Worm (Caenorhabditis elegans): ENCODE data around the gene K09E9.7.

K09E9.7 gene

DNA sequence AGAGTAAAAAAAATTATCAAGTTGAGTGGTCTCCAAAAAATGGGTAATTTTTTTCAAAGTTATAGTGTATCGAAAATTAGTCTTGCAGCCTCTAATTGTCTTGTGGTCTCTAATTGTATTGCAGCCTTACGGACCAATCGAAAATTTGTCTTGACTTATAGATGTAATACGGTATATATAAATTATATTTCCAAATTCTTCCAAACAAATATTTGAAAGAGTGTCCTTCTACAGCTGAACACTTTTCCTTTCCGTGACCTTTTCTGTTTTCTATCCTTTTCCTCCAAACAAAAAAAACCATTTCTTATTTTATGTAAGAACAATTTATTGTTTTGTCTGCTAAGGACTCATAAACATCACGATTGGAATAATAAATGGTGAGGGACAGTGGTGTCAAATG is at the start of gene K09E9.7:
TSS of gene K09E9.7 (plus strand) at position 301 of the 400 bp plus-strand sequence.
- no peak for TF ChIP-seq nhr-232 (tag; optimal IDR thresholded peaks at IDR 0.05)
- TF ChIP-seq sox-2 (GFP tag; IDR thresholded peaks at IDR 0.05): no peak
- no peak for TF ChIP-seq ceh-34 (tag; optimal IDR thresholded peaks at IDR 0.05)
- TF ChIP-seq ceh-48 (tag; optimal IDR thresholded peaks at IDR 0.05): no peak
- TF ChIP-seq ceh-9 (tag; optimal IDR thresholded peaks at IDR 0.05): no peak
- TF ChIP-seq tbx-2 (tag; optimal IDR thresholded peaks at IDR 0.05): no peak
- TF ChIP-seq K02D7.2 (tag; optimal IDR thresholded peaks at IDR 0.05): no peak
- no peak for TF ChIP-seq syd-9 (tag; optimal IDR thresholded peaks at IDR 0.05)
- no peak for TF ChIP-seq C38D4.7 (GFP tag; optimal IDR thresholded peaks at IDR 0.05)
- TF ChIP-seq unc-42 (tag; optimal IDR thresholded peaks at IDR 0.05): no peak
- TF ChIP-seq hlh-15 (tag; optimal IDR thresholded peaks at IDR 0.05): no peak
- no peak for TF ChIP-seq eyg-1 (tag; optimal IDR thresholded peaks at IDR 0.05)
- no peak for TF ChIP-seq ceh-31 (tag; optimal IDR thresholded peaks at IDR 0.05)
- no peak for TF ChIP-seq elt-4 (tag; optimal IDR thresholded peaks at IDR 0.05)
- TF ChIP-seq dve-1 (tag; optimal IDR thresholded peaks at IDR 0.05): no peak
- no peak for TF ChIP-seq elt-2 (tag; optimal IDR thresholded peaks at IDR 0.05)
- no peak for TF ChIP-seq ztf-16 (tag; optimal IDR thresholded peaks at IDR 0.05)
- no peak for TF ChIP-seq K09A11.1 (tag; optimal IDR thresholded peaks at IDR 0.05; ENCODE audit: insufficient read depth)
- TF ChIP-seq lim-6 (tag; optimal IDR thresholded peaks at IDR 0.05): no peak
- TF ChIP-seq pqm-1 (tag; optimal IDR thresholded peaks at IDR 0.05): no peak

ce11 chrX:15591068-15591467 is 49.6 kb upstream of the K09E9.7 start, which contains the start of gene usp-33:
Gene usp-33 (plus strand): TSS chrX:15591368.
- no peak for TF ChIP-seq ceh-31 (tag; optimal IDR thresholded peaks at IDR 0.05)
- no peak for TF ChIP-seq ceh-19 (GFP tag; optimal IDR thresholded peaks at IDR 0.05)
- no peak for TF ChIP-seq pros-1 (tag; optimal IDR thresholded peaks at IDR 0.05)
- no peak for TF ChIP-seq ahr-1 (tag; optimal IDR thresholded peaks at IDR 0.05)

DNA sequence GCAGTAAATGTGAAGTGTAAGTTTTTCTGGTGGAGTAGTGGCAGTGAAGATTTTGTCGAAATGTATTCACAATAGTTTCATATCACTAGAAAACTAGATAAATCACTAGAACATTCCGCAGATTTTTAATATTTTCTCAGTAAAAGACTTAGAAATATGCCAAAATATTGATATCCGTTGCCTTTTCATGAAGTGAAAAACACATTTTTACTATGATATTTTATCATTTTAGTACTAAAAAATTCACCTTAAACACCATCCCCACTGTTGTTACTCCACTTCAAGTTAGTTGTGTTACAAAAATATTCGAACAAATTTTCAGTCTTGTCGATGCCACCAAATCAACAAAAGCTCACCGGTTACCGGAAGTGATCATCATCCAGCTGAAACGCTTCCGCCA is 47.3 kb upstream of the K09E9.7 start:
- TF ChIP-seq odd-2 (tag; optimal IDR thresholded peaks at IDR 0.05) (no peak), hlh-13 (GFP tag; optimal IDR thresholded peaks at IDR 0.05) (no peak)

ce11 chrX:15594019-15594418 is 46.7 kb upstream of the K09E9.7 start:
- TF ChIP-seq pat-9 (tag; optimal IDR thresholded peaks at IDR 0.05): no peak
- peak; percentile 33 for TF ChIP-seq elt-4 (tag; optimal IDR thresholded peaks at IDR 0.05)
- no peak for TF ChIP-seq ceh-31 (tag; optimal IDR thresholded peaks at IDR 0.05)

- TF ChIP-seq hlh-13 (GFP tag; optimal IDR thresholded peaks at IDR 0.05) (no peak), hlh-30 (tag; optimal IDR thresholded peaks at IDR 0.05; ENCODE audit: insufficient read depth) (no peak), ama-1 (optimal IDR thresholded peaks at IDR 0.05) (no peak), elt-2 (tag; optimal IDR thresholded peaks at IDR 0.05) (no peak)
Observed at ce11 chrX:15597077-15597476, 43.6 kb upstream of the K09E9.7 start, which contains the start of gene K09A9.8. Gene K09A9.8 (minus strand): TSS chrX:15597177.

ce11 chrX:15598661-15599384 is 41.9 kb upstream of the K09E9.7 start:
- TF ChIP-seq elt-2 (tag; optimal IDR thresholded peaks at IDR 0.05): peak; percentile 75
- TF ChIP-seq elt-4 (tag; optimal IDR thresholded peaks at IDR 0.05): no peak

- TF ChIP-seq madf-2 (tag; optimal IDR thresholded peaks at IDR 0.05): no peak
- TF ChIP-seq unc-55 (GFP tag; optimal IDR thresholded peaks at IDR 0.05): no peak
- no peak for TF ChIP-seq elt-2 (tag; optimal IDR thresholded peaks at IDR 0.05)
- no peak for TF ChIP-seq odd-2 (tag; optimal IDR thresholded peaks at IDR 0.05)
- no peak for TF ChIP-seq T23F11.4 (GFP tag; optimal IDR thresholded peaks at IDR 0.05)
- no peak for TF ChIP-seq ceh-34 (tag; optimal IDR thresholded peaks at IDR 0.05)
- no peak for TF ChIP-seq pha-4 (tag; optimal IDR thresholded peaks at IDR 0.05)
- no peak for TF ChIP-seq unc-3 (GFP tag; conservative IDR thresholded peaks at IDR 0.05)
- TF ChIP-seq unc-3 (tag; optimal IDR thresholded peaks at IDR 0.05): no peak
- TF ChIP-seq hlh-30 (tag; optimal IDR thresholded peaks at IDR 0.05; ENCODE audit: insufficient read depth): no peak
- TF ChIP-seq pros-1 (tag; optimal IDR thresholded peaks at IDR 0.05): no peak
- no peak for TF ChIP-seq ref-2 (tag; optimal IDR thresholded peaks at IDR 0.05)
- no peak for TF ChIP-seq lim-6 (tag; optimal IDR thresholded peaks at IDR 0.05)
- TF ChIP-seq ceh-48 (tag; optimal IDR thresholded peaks at IDR 0.05): no peak
- no peak for TF ChIP-seq fkh-10 (GFP tag; optimal IDR thresholded peaks at IDR 0.05)
- no peak for TF ChIP-seq F13H6.1 (tag; optimal IDR thresholded peaks at IDR 0.05)
- no peak for TF ChIP-seq dve-1 (tag; optimal IDR thresholded peaks at IDR 0.05)
- no peak for TF ChIP-seq ceh-45 (GFP tag; IDR thresholded peaks at IDR 0.05)
- no peak for TF ChIP-seq unc-86 (tag; optimal IDR thresholded peaks at IDR 0.05)
Observed at ce11 chrX:15599925-15600324, 40.8 kb upstream of the K09E9.7 start.

All from whole organism, late embryonic.